Fruit fly (Drosophila melanogaster): Measurements from ENCODE around the gene CG34367.

- no peak for TF ChIP-seq ttk (optimal IDR thresholded peaks at IDR 0.05)
- TF ChIP-seq h (optimal IDR thresholded peaks at IDR 0.05) = no peak
Observed at dm6 chr2L:10299077-10299809, 54.5 kb downstream of the CG34367 start.
